Worm (Caenorhabditis elegans): ENCODE results near the gene F41B5.1.

DNA sequence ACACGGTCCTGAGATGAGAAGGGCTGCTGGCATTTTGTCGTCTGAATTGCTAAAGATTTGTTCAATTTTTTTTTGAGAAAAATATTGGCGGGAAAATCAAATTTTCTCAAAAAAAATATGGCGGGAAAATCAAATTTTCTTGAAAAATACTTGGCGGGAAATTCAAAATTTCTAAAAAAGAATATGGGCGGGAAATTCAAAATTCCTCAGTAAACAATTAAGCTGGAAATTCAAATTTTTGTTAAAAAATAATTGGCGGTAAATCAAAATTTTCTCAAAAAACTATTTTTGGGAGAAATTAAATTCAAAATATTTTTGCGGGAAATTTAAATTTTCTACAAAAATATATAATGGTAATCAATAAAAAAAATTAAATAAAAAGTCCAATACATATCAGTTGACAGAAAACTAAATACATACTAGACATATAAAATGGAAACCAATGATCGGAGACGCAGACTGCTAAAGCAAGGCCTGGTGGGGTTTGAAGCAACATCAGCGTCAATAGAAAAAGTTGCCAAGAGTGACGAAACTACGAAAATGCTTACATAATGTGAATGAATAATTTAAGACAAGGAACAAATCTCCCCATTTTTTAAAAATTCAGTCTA, 40.8 kb upstream of the F41B5.1 start, which contains the start of gene nhr-184:
- TF ChIP-seq fkh-10 (GFP tag; optimal IDR thresholded peaks at IDR 0.05) (no peak), odd-2 (tag; optimal IDR thresholded peaks at IDR 0.05) (no peak), hlh-6 (tag; optimal IDR thresholded peaks at IDR 0.05) (no peak), rnt-1 (tag; optimal IDR thresholded peaks at IDR 0.05) (no peak), zip-5 (tag; optimal IDR thresholded peaks at IDR 0.05) (no peak), fax-1 (tag; optimal IDR thresholded peaks at IDR 0.05) (no peak), nfya-1 (tag; optimal IDR thresholded peaks at IDR 0.05) (no peak)
